Worm (Caenorhabditis elegans): ENCODE measurements around the gene hsb-1.

hsb-1 gene

DNA sequence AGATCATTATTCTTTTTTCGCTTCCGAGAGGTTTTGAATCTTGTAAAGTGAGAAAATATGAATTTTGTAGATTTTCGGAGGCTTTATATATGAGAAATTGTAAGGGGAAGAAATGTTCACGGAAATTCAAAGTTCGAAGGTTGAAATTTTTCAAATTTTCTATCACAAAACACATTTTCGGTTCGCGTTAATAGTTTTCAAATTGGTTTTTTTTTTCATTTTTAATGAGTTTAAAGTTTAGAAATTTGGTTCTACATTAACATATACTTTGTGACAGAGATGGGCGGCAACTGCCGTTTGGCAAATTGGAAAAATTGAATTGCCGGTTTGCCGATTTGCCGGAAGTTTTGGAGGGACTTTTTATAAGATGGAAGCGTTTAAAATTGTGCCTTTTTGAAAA lies 4.0 kb upstream of the hsb-1 start, which contains the start of gene K08E7.4:
TSS of gene K08E7.4 (minus strand) at position 101 of the 400 bp plus-strand sequence.
- TF ChIP-seq sox-4 (tag; optimal IDR thresholded peaks at IDR 0.05) (no peak), ceh-9 (tag; optimal IDR thresholded peaks at IDR 0.05) (no peak), ceh-31 (tag; optimal IDR thresholded peaks at IDR 0.05) (no peak), zip-5 (tag; optimal IDR thresholded peaks at IDR 0.05) (no peak), ref-2 (tag; optimal IDR thresholded peaks at IDR 0.05) (no peak), K02D7.2 (tag; optimal IDR thresholded peaks at IDR 0.05) (no peak), ceh-6 (GFP tag; optimal IDR thresholded peaks at IDR 0.05) (no peak), mec-3 (tag; optimal IDR thresholded peaks at IDR 0.05; ENCODE audit: borderline replicate concordance) (no peak), nhr-11 (tag; optimal IDR thresholded peaks at IDR 0.05) (no peak), dmd-4 (tag; optimal IDR thresholded peaks at IDR 0.05; ENCODE audit: borderline replicate concordance) (no peak), che-1 (tag; optimal IDR thresholded peaks at IDR 0.05) (no peak), fkh-6 (tag; optimal IDR thresholded peaks at IDR 0.05) (no peak), pha-4 (tag; optimal IDR thresholded peaks at IDR 0.05) (no peak), tbx-7 (tag; optimal IDR thresholded peaks at IDR 0.05) (no peak)

DNA sequence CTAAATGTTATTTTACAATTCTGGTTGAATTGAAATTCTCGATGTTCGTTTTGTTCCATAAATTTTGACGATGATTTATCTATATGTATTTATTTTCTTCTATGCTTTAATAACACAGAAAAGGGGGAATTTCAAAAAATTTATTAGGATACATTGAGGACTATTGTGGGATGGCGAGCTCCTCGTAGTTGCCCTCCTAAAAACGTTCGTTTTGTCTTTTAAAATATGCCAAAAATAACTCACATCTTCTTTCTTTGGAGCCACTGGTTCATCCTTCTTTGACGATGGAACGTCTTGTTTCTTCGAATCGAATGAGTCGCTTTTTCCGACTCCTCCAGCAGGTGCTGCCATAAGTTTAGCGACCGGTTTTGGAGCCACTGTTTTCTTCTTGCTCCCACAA lies 3.5 kb upstream of the hsb-1 start:
- TF ChIP-seq rnt-1 (tag; optimal IDR thresholded peaks at IDR 0.05) (no peak), ttx-3 (tag; optimal IDR thresholded peaks at IDR 0.05) (no peak), nhr-232 (tag; optimal IDR thresholded peaks at IDR 0.05) (no peak), hlh-6 (tag; optimal IDR thresholded peaks at IDR 0.05) (no peak), ceh-22 (tag; optimal IDR thresholded peaks at IDR 0.05) (no peak), pat-9 (tag; optimal IDR thresholded peaks at IDR 0.05) (no peak)

DNA sequence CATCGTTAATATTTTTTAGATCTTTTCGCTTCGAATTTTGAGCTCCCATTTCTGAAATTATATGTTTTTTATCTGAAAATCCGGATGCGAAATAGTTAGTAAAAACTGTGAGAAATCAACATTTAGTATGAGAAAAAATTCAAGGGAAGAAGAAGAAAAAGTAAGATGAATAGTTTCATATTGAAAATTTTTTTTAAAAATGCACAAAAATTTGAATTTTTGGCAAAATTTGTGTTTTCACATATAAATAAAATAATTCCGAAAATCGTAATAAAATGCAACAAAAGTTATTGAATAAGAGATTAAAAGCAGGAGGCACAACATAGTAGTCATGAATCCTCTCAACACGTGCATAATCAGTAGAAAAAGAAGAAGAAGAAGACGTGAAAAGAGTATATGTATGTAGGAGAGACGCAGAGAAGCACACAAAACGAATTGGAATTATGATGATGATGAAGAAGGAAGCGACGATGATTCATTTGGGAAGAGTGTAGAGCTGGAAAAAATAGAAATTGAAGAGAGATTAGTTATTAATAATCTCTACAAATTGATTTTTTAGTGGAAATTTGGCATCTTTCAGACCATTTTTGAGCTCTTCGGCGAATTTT lies 989 bp downstream of the hsb-1 start, which contains the start of gene eak-7:
TSS of gene eak-7 (minus strand) at position 51 of the 608 bp plus-strand sequence.
- TF ChIP-seq zip-5 (tag; optimal IDR thresholded peaks at IDR 0.05) (no peak), pat-9 (tag; optimal IDR thresholded peaks at IDR 0.05) (no peak), K02D7.2 (tag; optimal IDR thresholded peaks at IDR 0.05) (no peak), K09A11.1 (tag; optimal IDR thresholded peaks at IDR 0.05; ENCODE audit: insufficient read depth) (no peak), dve-1 (tag; optimal IDR thresholded peaks at IDR 0.05) (no peak), nhr-11 (tag; optimal IDR thresholded peaks at IDR 0.05) (no peak), sox-2 (GFP tag; IDR thresholded peaks at IDR 0.05) (no peak)

DNA sequence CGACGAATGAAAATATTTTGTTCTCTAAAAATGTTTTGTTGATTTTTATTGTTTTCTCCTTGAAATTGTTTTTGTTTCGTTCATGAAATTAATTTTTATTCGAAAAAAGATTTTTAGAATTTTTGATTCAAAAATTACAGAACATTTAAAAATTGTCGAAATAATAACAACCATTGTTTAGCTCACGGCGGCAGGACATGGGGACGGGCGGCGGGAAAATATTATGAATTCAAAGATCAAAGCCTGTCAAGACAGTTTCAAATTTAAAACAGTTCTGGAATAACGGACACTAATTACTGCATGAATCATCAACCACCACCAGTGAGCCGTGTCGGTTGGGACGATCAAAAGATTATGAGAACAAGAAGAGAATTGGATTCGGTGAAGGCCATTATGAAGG lies 6.5 kb downstream of the hsb-1 start, which contains the start of gene snb-7:
TSS of gene snb-7 (plus strand) at position 301 of the 400 bp plus-strand sequence.
- TF ChIP-seq sdc-2 (tag; optimal IDR thresholded peaks at IDR 0.05) (no peak), unc-42 (tag; optimal IDR thresholded peaks at IDR 0.05) (no peak), K09A11.1 (tag; optimal IDR thresholded peaks at IDR 0.05; ENCODE audit: insufficient read depth) (no peak), ttx-3 (tag; optimal IDR thresholded peaks at IDR 0.05) (no peak), fkh-10 (GFP tag; optimal IDR thresholded peaks at IDR 0.05) (no peak), fkh-6 (tag; optimal IDR thresholded peaks at IDR 0.05) (no peak), lim-6 (tag; optimal IDR thresholded peaks at IDR 0.05) (no peak), pha-4 (tag; optimal IDR thresholded peaks at IDR 0.05) (no peak), ceh-2 (tag; optimal IDR thresholded peaks at IDR 0.05) (no peak), ceh-30 (tag; optimal IDR thresholded peaks at IDR 0.05) (no peak), unc-3 (GFP tag; conservative IDR thresholded peaks at IDR 0.05) (no peak), unc-3 (tag; optimal IDR thresholded peaks at IDR 0.05) (no peak), ets-4 (tag; optimal IDR thresholded peaks at IDR 0.05) (no peak), nfya-1 (tag; optimal IDR thresholded peaks at IDR 0.05) (no peak)

ce11 chrIV:12558925-12559450 lies 8.0 kb downstream of the hsb-1 start, which contains the start of the genes ZK795.2 and ZK795.3:
TSS of gene ZK795.2 (minus strand) at chrIV:12558975.
TSS of gene ZK795.3 (plus strand) at chrIV:12559365.
- TF ChIP-seq nfya-1 (tag; optimal IDR thresholded peaks at IDR 0.05) (peak; percentile 29), ceh-19 (GFP tag; optimal IDR thresholded peaks at IDR 0.05) (no peak), hlh-15 (tag; optimal IDR thresholded peaks at IDR 0.05) (peak; percentile 12), ceh-14 (tag; optimal IDR thresholded peaks at IDR 0.05) (peak; percentile 5), pax-1 (tag; optimal IDR thresholded peaks at IDR 0.05) (peak; percentile 26), zip-5 (tag; optimal IDR thresholded peaks at IDR 0.05) (peak; percentile 44), fax-1 (tag; optimal IDR thresholded peaks at IDR 0.05) (no peak), unc-86 (tag; optimal IDR thresholded peaks at IDR 0.05) (peak; percentile 9), ceh-48 (tag; optimal IDR thresholded peaks at IDR 0.05) (no peak)

All from whole organism, late embryonic.